Worm (Caenorhabditis elegans): Measurements from ENCODE around the gene kel-8.

- no peak for TF ChIP-seq dao-5 (tag; optimal IDR thresholded peaks at IDR 0.05)
- TF ChIP-seq him-1 (tag; optimal IDR thresholded peaks at IDR 0.05), result no peak
These were observed 18.6 kb upstream of the kel-8 start, which contains the start of the genes W02H5.8 and angl-1 for ce11 chrV:2652557-2653133.
